Fruit fly (Drosophila melanogaster) S2 (cell line): ENCODE results near the gene Ythdf.

Experiments
- CG8478 ChIP-seq: fragments of >200 bp; optimal IDR thresholded peaks from 2 replicates; lab custom pipeline; 2018
- CTCF ChIP-seq, 2 experiments: fragments of >200 bp; optimal IDR thresholded peaks; 2 replicates each; lab custom pipeline; 2018

The Ythdf gene

dm6 chr3R:25024895-25025557 lies 14.0 kb downstream of the Ythdf start, which contains the start of the genes EMC6 and Hr96:
Gene EMC6, minus strand, starts transcription at chr3R:25025017.
Gene Hr96, plus strand, starts transcription at chr3R:25025235.
- TF ChIP-seq CG8478 (lab: Kevin White, UChicago): no peak
- no peak for TF ChIP-seq CTCF (optimal IDR thresholded peaks at IDR 0.05; lab: Kevin White, UChicago)

- TF ChIP-seq CTCF (optimal IDR thresholded peaks at IDR 0.05; lab: Kevin White, UChicago) (no peak), CG8478 (lab: Kevin White, UChicago) (no peak)
These were observed 16.0 kb downstream of the Ythdf start, which contains the start of gene beta4GalT7 for dm6 chr3R:25023056-25023455. Gene beta4GalT7, plus strand, starts transcription at chr3R:25023256.

dm6 chr3R:25012016-25012415 lies 27.0 kb downstream of the Ythdf start:
- TF ChIP-seq CG8478 (lab: Kevin White, UChicago) (no peak), CTCF (optimal IDR thresholded peaks at IDR 0.05; lab: Kevin White, UChicago) (no peak)

dm6 chr3R:25009745-25010446 lies 29.2 kb downstream of the Ythdf start:
- no peak for TF ChIP-seq CG8478 (lab: Kevin White, UChicago)
- no peak for TF ChIP-seq CTCF (optimal IDR thresholded peaks at IDR 0.05; lab: Kevin White, UChicago)

dm6 chr3R:25005748-25006147 lies 33.3 kb downstream of the Ythdf start:
- TF ChIP-seq CTCF (optimal IDR thresholded peaks at IDR 0.05; lab: Kevin White, UChicago) (no peak), CG8478 (lab: Kevin White, UChicago) (no peak)

- no peak for TF ChIP-seq CG8478 (lab: Kevin White, UChicago)
- no peak for TF ChIP-seq CTCF (optimal IDR thresholded peaks at IDR 0.05; lab: Kevin White, UChicago)
These were observed 34.3 kb downstream of the Ythdf start for dm6 chr3R:25004763-25005162.

- TF ChIP-seq CG8478 (lab: Kevin White, UChicago): no peak
- no peak for TF ChIP-seq CTCF (optimal IDR thresholded peaks at IDR 0.05; lab: Kevin White, UChicago)
These were observed 35.0 kb downstream of the Ythdf start for dm6 chr3R:25004064-25004463.

dm6 chr3R:25002257-25002656 lies 36.8 kb downstream of the Ythdf start:
- TF ChIP-seq CG8478 (lab: Kevin White, UChicago) (no peak), CTCF (optimal IDR thresholded peaks at IDR 0.05; lab: Kevin White, UChicago) (no peak)

- TF ChIP-seq CTCF (optimal IDR thresholded peaks at IDR 0.05; lab: Kevin White, UChicago) (no peak), CG8478 (lab: Kevin White, UChicago) (no peak)
These were observed 39.5 kb downstream of the Ythdf start for dm6 chr3R:24999575-24999974.

- TF ChIP-seq CG8478 (lab: Kevin White, UChicago) (no peak), CTCF (optimal IDR thresholded peaks at IDR 0.05; lab: Kevin White, UChicago) (no peak)
These were observed 41.8 kb downstream of the Ythdf start for dm6 chr3R:24997287-24997686.

dm6 chr3R:24996502-24996901 lies 42.5 kb downstream of the Ythdf start:
- TF ChIP-seq CTCF (optimal IDR thresholded peaks at IDR 0.05; lab: Kevin White, UChicago): no peak
- TF ChIP-seq CG8478 (lab: Kevin White, UChicago): no peak

- no peak for TF ChIP-seq CTCF (optimal IDR thresholded peaks at IDR 0.05; lab: Kevin White, UChicago)
- no peak for TF ChIP-seq CG8478 (lab: Kevin White, UChicago)
These were observed 53.9 kb downstream of the Ythdf start for dm6 chr3R:24985029-24985685.
